Worm (Caenorhabditis elegans) whole organism, early embryonic: ENCODE results near the gene fis-2.

Experiments
- B0310.2 ChIP-seq: sonication (generic microtip); optimal IDR thresholded peaks from 2 replicates; lab custom pipeline; 2016; ENCODE audit warnings: mild to moderate bottlenecking, missing genetic modification characterization, missing compliant biosample characterization
- F13C5.2 ChIP-seq: sonication (generic microtip); optimal IDR thresholded peaks from 2 replicates; lab custom pipeline; 2017; ENCODE audit warnings: mild to moderate bottlenecking, missing genetic modification characterization, inconsistent platforms, missing compliant biosample characterization
- aly-1 ChIP-seq: sonication (generic microtip); optimal IDR thresholded peaks from 2 replicates; lab custom pipeline; 2016; ENCODE audit warnings: missing genetic modification characterization, missing compliant biosample characterization
- ama-1 ChIP-seq: fragments of 150-350 bp; optimal IDR thresholded peaks from 2 replicates; lab custom pipeline; 2014
- ceh-13 ChIP-seq: fragments of 200-800 bp; sonication (Bioruptor generic); optimal IDR thresholded peaks from 2 replicates; lab custom pipeline; 2018; ENCODE audit warnings: mild to moderate bottlenecking, missing genetic modification characterization, missing compliant biosample characterization
- ceh-36 ChIP-seq: sonication (generic microtip); optimal IDR thresholded peaks from 2 replicates; lab custom pipeline; 2016; ENCODE audit warnings: missing genetic modification characterization, inconsistent platforms, missing compliant biosample characterization
- ets-7 ChIP-seq: sonication (generic microtip); optimal IDR thresholded peaks from 2 replicates; lab custom pipeline; 2016; ENCODE audit warnings: missing genotype, missing genetic modification characterization, missing compliant biosample characterization
- flt-1 ChIP-seq: fragments of 200-800 bp; sonication (Bioruptor generic); IDR thresholded peaks from 2 replicates; pipeline ENCODE4 v1.3.6; 2022; ENCODE audit warnings: missing genetic modification characterization, missing compliant biosample characterization
- hmbx-1 ChIP-seq: sonication (generic microtip); optimal IDR thresholded peaks from 2 replicates; lab custom pipeline; 2016; ENCODE audit warnings: mild to moderate bottlenecking, missing genetic modification characterization, missing compliant biosample characterization
- hmg-4 ChIP-seq: fragments of 200-800 bp; sonication (Bioruptor generic); optimal IDR thresholded peaks from 2 replicates; lab custom pipeline; 2018; ENCODE audit warnings: mild to moderate bottlenecking, missing genetic modification characterization, missing compliant biosample characterization
- hnd-1 ChIP-seq: sonication (generic microtip); optimal IDR thresholded peaks from 2 replicates; lab custom pipeline; 2016; ENCODE audit warnings: missing genetic modification characterization, missing compliant biosample characterization
- pes-1 ChIP-seq: fragments of 200-800 bp; sonication (Bioruptor generic); IDR thresholded peaks from 2 replicates; pipeline ENCODE4 v1.3.6; 2022; ENCODE audit warnings: missing genetic modification reagents, missing genetic modification characterization, missing compliant biosample characterization
- scrt-1 ChIP-seq: fragments of 200-800 bp; sonication (Bioruptor generic); IDR thresholded peaks from 2 replicates; pipeline ENCODE4 v1.3.6; 2022; ENCODE audit warnings: missing genetic modification characterization, missing compliant biosample characterization
- sea-1 ChIP-seq: fragments of 200-800 bp; sonication (Bioruptor generic); conservative IDR thresholded peaks from 2 replicates; pipeline ENCODE4 v1.3.6; 2022; ENCODE audit warnings: missing genetic modification characterization, missing compliant biosample characterization
- tbx-11 ChIP-seq: fragments of 200-800 bp; sonication (Bioruptor generic); IDR thresholded peaks from 2 replicates; pipeline ENCODE4 v1.3.6; 2022; ENCODE audit warnings: missing genetic modification characterization, missing compliant biosample characterization
- tbx-37 ChIP-seq: fragments of 200-800 bp; sonication (Bioruptor generic); conservative IDR thresholded peaks from 2 replicates; pipeline ENCODE4 v1.3.6; 2022; ENCODE audit warnings: missing genetic modification reagents, missing genetic modification characterization, missing compliant biosample characterization
- tra-4 ChIP-seq: sonication (generic microtip); optimal IDR thresholded peaks from 2 replicates; lab custom pipeline; 2017; ENCODE audit warnings: missing genetic modification characterization, missing compliant biosample characterization

fis-2 gene

DNA sequence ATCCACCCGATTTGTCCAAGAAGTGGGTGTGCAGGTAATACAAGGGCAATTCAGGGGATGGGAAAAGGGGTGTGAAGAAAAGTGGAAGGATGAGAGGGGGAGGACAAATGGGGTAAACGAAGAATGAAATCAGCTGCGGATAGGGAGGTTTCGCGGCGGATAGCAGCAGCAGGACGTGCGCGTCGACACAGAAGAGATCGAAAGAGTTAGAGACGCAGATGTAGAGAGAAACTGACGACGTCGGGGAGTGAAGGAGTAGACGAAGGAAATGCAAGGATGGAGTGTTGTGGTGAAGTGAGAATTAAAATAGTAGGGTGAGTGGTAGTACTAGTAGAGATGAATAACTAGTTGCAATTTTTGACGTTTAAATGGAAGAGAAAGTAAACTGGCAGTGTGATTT is 32.7 kb downstream of the fis-2 start, which contains the start of gene M60.6:
Gene M60.6 (minus strand): TSS at position 166 of the 400 bp plus-strand sequence.
- no peak for TF ChIP-seq ets-7 (tag; lab: Kevin White, UChicago)
- peak; percentile 35 for TF ChIP-seq F13C5.2 (tag; lab: Kevin White, UChicago)
- no peak for TF ChIP-seq ama-1 (lab: Kevin White, UChicago)
- no peak for TF ChIP-seq tra-4

DNA sequence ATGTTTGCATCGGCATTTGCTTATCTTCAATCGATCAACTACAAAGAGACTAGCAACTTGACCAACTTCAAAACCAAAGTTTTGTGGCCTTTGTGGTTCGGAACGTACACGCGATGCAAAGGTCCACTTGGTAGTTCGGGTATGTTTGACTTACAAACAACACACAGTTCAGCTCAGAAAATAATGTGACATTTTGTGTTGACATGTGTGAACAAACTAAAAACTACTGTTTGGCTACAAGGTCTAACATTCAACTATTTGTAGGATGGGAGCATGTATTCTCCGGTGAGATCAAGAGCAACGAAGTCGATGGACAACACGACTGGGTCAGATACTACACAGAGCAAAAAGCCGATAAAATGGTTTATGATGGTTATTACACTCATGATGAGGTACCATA is 37.9 kb downstream of the fis-2 start:
- no peak for TF ChIP-seq ama-1 (lab: Kevin White, UChicago)
- no peak for TF ChIP-seq tra-4
- no peak for TF ChIP-seq aly-1 (tag; lab: Kevin White, UChicago)
- no peak for TF ChIP-seq ceh-36 (tag; lab: Kevin White, UChicago)
- TF ChIP-seq hnd-1 (tag; lab: Kevin White, UChicago): no peak
- TF ChIP-seq pes-1 (GFP tag; lab: Robert Waterston, UW): no peak

- TF ChIP-seq tbx-37 (GFP tag; lab: Robert Waterston, UW) (no peak), sea-1 (GFP tag; lab: Robert Waterston, UW) (no peak), ama-1 (lab: Kevin White, UChicago) (no peak), flt-1 (GFP tag; lab: Robert Waterston, UW) (no peak), B0310.2 (tag; lab: Kevin White, UChicago) (no peak), ceh-36 (tag; lab: Kevin White, UChicago) (no peak), hmbx-1 (no peak), ets-7 (tag; lab: Kevin White, UChicago) (no peak), hmg-4 (GFP tag; lab: Kevin White, UChicago) (no peak), hnd-1 (tag; lab: Kevin White, UChicago) (no peak), tbx-11 (GFP tag; lab: Robert Waterston, UW) (no peak), aly-1 (tag; lab: Kevin White, UChicago) (no peak), tra-4 (no peak), ceh-13 (GFP tag; lab: Kevin White, UChicago) (no peak), F13C5.2 (tag; lab: Kevin White, UChicago) (no peak), pes-1 (GFP tag; lab: Robert Waterston, UW) (no peak), scrt-1 (GFP tag; lab: Robert Waterston, UW) (no peak)
Measured at ce11 chrX:8246126-8246525, 38.9 kb downstream of the fis-2 start, which contains the start of gene kqt-2. TSS of gene kqt-2 (minus strand) at chrX:8246369.

ce11 chrX:8243116-8243515 is 41.9 kb downstream of the fis-2 start:
- TF ChIP-seq hnd-1 (tag; lab: Kevin White, UChicago) (no peak), scrt-1 (GFP tag; lab: Robert Waterston, UW) (no peak), flt-1 (GFP tag; lab: Robert Waterston, UW) (no peak), ama-1 (lab: Kevin White, UChicago) (no peak), F13C5.2 (tag; lab: Kevin White, UChicago) (no peak), sea-1 (GFP tag; lab: Robert Waterston, UW) (no peak), hmbx-1 (no peak), tbx-37 (GFP tag; lab: Robert Waterston, UW) (no peak), ceh-36 (tag; lab: Kevin White, UChicago) (no peak), ets-7 (tag; lab: Kevin White, UChicago) (no peak), tra-4 (no peak), pes-1 (GFP tag; lab: Robert Waterston, UW) (no peak), aly-1 (tag; lab: Kevin White, UChicago) (no peak), tbx-11 (GFP tag; lab: Robert Waterston, UW) (no peak), B0310.2 (tag; lab: Kevin White, UChicago) (no peak), hmg-4 (GFP tag; lab: Kevin White, UChicago) (no peak), ceh-13 (GFP tag; lab: Kevin White, UChicago) (no peak)

- TF ChIP-seq ceh-13 (GFP tag; lab: Kevin White, UChicago) (no peak), ets-7 (tag; lab: Kevin White, UChicago) (no peak), tbx-11 (GFP tag; lab: Robert Waterston, UW) (no peak), pes-1 (GFP tag; lab: Robert Waterston, UW) (no peak), hnd-1 (tag; lab: Kevin White, UChicago) (no peak), B0310.2 (tag; lab: Kevin White, UChicago) (no peak), sea-1 (GFP tag; lab: Robert Waterston, UW) (no peak), tbx-37 (GFP tag; lab: Robert Waterston, UW) (no peak), F13C5.2 (tag; lab: Kevin White, UChicago) (no peak), scrt-1 (GFP tag; lab: Robert Waterston, UW) (no peak)
Measured at ce11 chrX:8241906-8242305, 43.1 kb downstream of the fis-2 start, which contains the start of gene endu-2. TSS of gene endu-2 (plus strand) at chrX:8242301.

ce11 chrX:8238639-8239055 is 46.4 kb downstream of the fis-2 start:
- TF ChIP-seq B0310.2 (tag; lab: Kevin White, UChicago): no peak
- no peak for TF ChIP-seq tra-4
- TF ChIP-seq aly-1 (tag; lab: Kevin White, UChicago): no peak

DNA sequence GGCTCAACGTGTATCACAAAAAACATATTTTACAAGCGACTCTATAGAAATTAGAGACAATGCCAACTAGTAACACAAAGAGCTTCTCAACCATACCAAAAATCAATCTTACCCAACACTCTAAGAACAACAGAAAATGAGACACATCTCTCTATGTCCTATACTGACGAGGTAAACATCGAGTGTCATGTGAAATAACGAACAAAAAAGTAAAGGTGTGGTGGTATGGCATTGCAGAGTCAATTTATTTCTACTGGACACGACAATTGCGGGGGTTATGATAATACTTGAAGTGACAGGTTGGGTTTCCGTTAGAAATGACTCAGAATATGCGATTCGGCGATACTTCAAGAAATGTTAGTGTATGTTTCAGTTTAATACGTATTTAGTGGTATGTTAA is 48.5 kb downstream of the fis-2 start:
- no peak for TF ChIP-seq hmbx-1
- TF ChIP-seq ama-1 (lab: Kevin White, UChicago): no peak
- no peak for TF ChIP-seq sea-1 (GFP tag; lab: Robert Waterston, UW)
- no peak for TF ChIP-seq B0310.2 (tag; lab: Kevin White, UChicago)
- TF ChIP-seq tbx-37 (GFP tag; lab: Robert Waterston, UW): no peak
- TF ChIP-seq tbx-11 (GFP tag; lab: Robert Waterston, UW): no peak

- TF ChIP-seq sea-1 (GFP tag; lab: Robert Waterston, UW): no peak
- TF ChIP-seq B0310.2 (tag; lab: Kevin White, UChicago): no peak
- TF ChIP-seq ama-1 (lab: Kevin White, UChicago): no peak
- no peak for TF ChIP-seq hmg-4 (GFP tag; lab: Kevin White, UChicago)
- no peak for TF ChIP-seq hmbx-1
- no peak for TF ChIP-seq ceh-13 (GFP tag; lab: Kevin White, UChicago)
Measured at ce11 chrX:8235994-8236393, 49.0 kb downstream of the fis-2 start, which contains the start of gene M60.4. TSS of gene M60.4 (minus strand) at chrX:8236314.
